Worm (Caenorhabditis elegans) whole organism, L1 larva: ENCODE measurements around the gene Y34B4A.4.

Experiments
- blmp-1 ChIP-seq: fragments of 150-350 bp; optimal IDR thresholded peaks from 2 replicates; lab custom pipeline; 2014; ENCODE audit warnings: missing biosample characterization, missing genetic modification characterization
- ceh-88 ChIP-seq: fragments of 200-800 bp; sonication (Bioruptor generic); IDR thresholded peaks from 2 replicates; pipeline ENCODE4 v1.3.6; 2022; ENCODE audit warnings: missing genetic modification characterization, missing compliant biosample characterization
- fkh-8 ChIP-seq: sonication (generic microtip); optimal IDR thresholded peaks from 2 replicates; lab custom pipeline; 2016; ENCODE audit warnings: mild to moderate bottlenecking, missing genetic modification characterization, missing compliant biosample characterization
- hlh-4 ChIP-seq: sonication (generic microtip); optimal IDR thresholded peaks from 2 replicates; lab custom pipeline; 2016; ENCODE audit warnings: mild to moderate bottlenecking, missing genetic modification characterization, missing compliant biosample characterization
- irx-1 ChIP-seq: sonication (generic microtip); optimal IDR thresholded peaks from 2 replicates; lab custom pipeline; 2016; ENCODE audit warnings: missing genetic modification characterization, missing compliant biosample characterization
- nhr-12 ChIP-seq: sonication (generic microtip); optimal IDR thresholded peaks from 2 replicates; lab custom pipeline; 2017; ENCODE audit warnings: missing biosample characterization, missing genetic modification characterization
- nhr-19 ChIP-seq: fragments of 200-800 bp; sonication (Bioruptor generic); conservative IDR thresholded peaks from 2 replicates; pipeline ENCODE4 v1.3.6; 2022; ENCODE audit warnings: missing genetic modification characterization, missing compliant biosample characterization
- snpc-4 ChIP-seq: fragments of 150-350 bp; optimal IDR thresholded peaks from 2 replicates; lab custom pipeline; 2014; ENCODE audit warnings: missing biosample characterization, missing genetic modification characterization
- sox-4 ChIP-seq: sonication (generic microtip); optimal IDR thresholded peaks from 2 replicates; lab custom pipeline; 2016; ENCODE audit warnings: missing genetic modification characterization, missing compliant biosample characterization
- unc-62 ChIP-seq: fragments of 150-350 bp; optimal IDR thresholded peaks from 2 replicates; lab custom pipeline; 2014; ENCODE audit warnings: missing biosample characterization, missing genetic modification reagents, missing genetic modification characterization

DNA sequence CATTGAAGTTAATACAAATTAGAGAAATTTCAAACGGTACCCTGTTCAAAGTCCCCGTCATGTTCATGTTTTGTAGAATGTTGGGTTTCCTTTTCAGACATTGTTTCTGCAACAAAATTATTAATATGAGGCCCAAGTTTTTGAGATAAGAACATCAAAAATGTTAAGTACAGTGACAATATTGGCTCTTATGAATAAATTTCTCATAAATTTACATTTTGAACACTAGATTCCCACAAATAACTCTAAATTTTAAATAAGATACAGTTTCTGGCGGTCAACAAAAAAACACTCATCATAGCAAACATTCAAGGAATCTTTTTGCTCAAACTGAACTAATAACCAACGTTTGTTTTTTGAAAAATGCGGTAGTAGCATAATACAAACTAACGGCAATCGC, 37.9 kb upstream of the Y34B4A.4 start, which contains the start of gene H28G03.3:
- no peak for TF ChIP-seq ceh-88 (GFP tag; lab: Robert Waterston, UW)
- no peak for TF ChIP-seq fkh-8 (tag; lab: Kevin White, UChicago)
- no peak for TF ChIP-seq snpc-4 (tag; lab: Kevin White, UChicago)
- TF ChIP-seq blmp-1 (tag; lab: Kevin White, UChicago) = no peak
- no peak for TF ChIP-seq sox-4 (tag; lab: Kevin White, UChicago)
- TF ChIP-seq nhr-19 = no peak
- no peak for TF ChIP-seq hlh-4 (tag; lab: Kevin White, UChicago)
- no peak for TF ChIP-seq irx-1
- no peak for TF ChIP-seq unc-62 (GFP tag; lab: Kevin White, UChicago)
- no peak for TF ChIP-seq nhr-12 (tag; lab: Kevin White, UChicago)
